Fruit fly (Drosophila melanogaster) whole organism, embryonic: ENCODE data around the gene CG3277.
A peak's percentile ranks its signal among the peaks of the same experiment; 100 is the strongest.

Source experiments
- Abd-B ChIP-seq: fragments of 200-800 bp; sonication (Bioruptor generic); optimal IDR thresholded peaks from 2 replicates; lab custom pipeline; 2018; ENCODE audit warnings: missing biosample characterization, mild to moderate bottlenecking, missing genetic modification characterization, moderate library complexity
- BtbVII ChIP-seq: fragments of 200-800 bp; sonication (Bioruptor generic); optimal IDR thresholded peaks from 3 replicates; lab custom pipeline; 2017; ENCODE audit warnings: missing biosample characterization, mild to moderate bottlenecking, missing genetic modification characterization
- CG10462 ChIP-seq: fragments of 200-800 bp; sonication (Bioruptor generic); optimal IDR thresholded peaks from 2 replicates; lab custom pipeline; 2016; ENCODE audit warnings: missing biosample characterization, missing genetic modification characterization
- CG10654 ChIP-seq: fragments of 200-800 bp; sonication (Bioruptor generic); optimal IDR thresholded peaks from 2 replicates; lab custom pipeline; 2016; ENCODE audit warnings: missing biosample characterization, missing genetic modification characterization
- CG11085 ChIP-seq: fragments of 200-800 bp; sonication (Bioruptor generic); IDR thresholded peaks from 2 replicates; pipeline ENCODE4 v1.3.6; 2022; ENCODE audit warnings: missing biosample characterization, missing genetic modification characterization
- CG11560 ChIP-seq: fragments of 200-800 bp; sonication (Bioruptor generic); IDR thresholded peaks from 3 replicates; pipeline ENCODE4 v1.3.6; 2022; ENCODE audit warnings: missing biosample characterization, missing genetic modification characterization
- CG11695 ChIP-seq: fragments of 200-800 bp; sonication (Bioruptor generic); IDR thresholded peaks from 3 replicates; pipeline ENCODE4 v1.3.6; 2022; ENCODE audit warnings: missing biosample characterization, missing genetic modification characterization
- CG12391 ChIP-seq: fragments of 200-800 bp; sonication (Bioruptor generic); optimal IDR thresholded peaks from 3 replicates; lab custom pipeline; 2018; ENCODE audit warnings: missing biosample characterization, mild to moderate bottlenecking, missing genetic modification characterization, moderate library complexity
- CG13894 ChIP-seq: fragments of 200-800 bp; sonication (Bioruptor generic); optimal IDR thresholded peaks from 3 replicates; lab custom pipeline; 2018; ENCODE audit warnings: missing biosample characterization, mild to moderate bottlenecking, missing genetic modification characterization, moderate library complexity
- CG15514 ChIP-seq: fragments of 200-800 bp; sonication (Bioruptor generic); optimal IDR thresholded peaks from 3 replicates; lab custom pipeline; 2017; ENCODE audit warnings: missing biosample characterization, missing genetic modification characterization, mild to moderate bottlenecking, moderate library complexity, missing genetic modification reagents
- CG18262 ChIP-seq: fragments of 200-800 bp; optimal IDR thresholded peaks from 3 replicates; lab custom pipeline; 2019; ENCODE audit warnings: missing biosample characterization, mild to moderate bottlenecking, missing genetic modification characterization, moderate library complexity
- CG18599 ChIP-seq: fragments of 200-800 bp; sonication (Bioruptor generic); optimal IDR thresholded peaks from 3 replicates; lab custom pipeline; 2017; ENCODE audit warnings: missing biosample characterization, missing genetic modification characterization, mild to moderate bottlenecking, moderate library complexity, missing genetic modification reagents
- CG32532 ChIP-seq: fragments of 200-800 bp; sonication (Bioruptor generic); IDR thresholded peaks from 2 replicates; pipeline ENCODE4 v1.3.6; 2022; ENCODE audit warnings: missing biosample characterization, missing genetic modification characterization
- CG32767 ChIP-seq: fragments of 200-800 bp; sonication (Bioruptor generic); IDR thresholded peaks from 2 replicates; pipeline ENCODE4 v1.3.6; 2022; ENCODE audit warnings: missing biosample characterization, missing genetic modification characterization
- CG34376 ChIP-seq: fragments of 200-800 bp; sonication (Bioruptor generic); optimal IDR thresholded peaks from 2 replicates; lab custom pipeline; 2018; ENCODE audit warnings: missing biosample characterization, mild to moderate bottlenecking, missing genetic modification characterization
- CG4404 ChIP-seq: fragments of 200-800 bp; sonication (Bioruptor generic); IDR thresholded peaks from 2 replicates; pipeline ENCODE4 v1.3.6; 2022; ENCODE audit warnings: missing biosample characterization, missing genetic modification characterization
- CG5953 ChIP-seq: fragments of 200-800 bp; sonication (Bioruptor generic); IDR thresholded peaks from 2 replicates; pipeline ENCODE4 v1.3.6; 2022; ENCODE audit warnings: missing biosample characterization, missing genetic modification characterization
- CG7271 ChIP-seq: fragments of 200-800 bp; sonication (Bioruptor generic); optimal IDR thresholded peaks from 2 replicates; lab custom pipeline; 2018; ENCODE audit warnings: missing biosample characterization, mild to moderate bottlenecking, missing genetic modification characterization, moderate library complexity
- CG7786 ChIP-seq: fragments of 200-800 bp; sonication (Bioruptor generic); optimal IDR thresholded peaks from 2 replicates; lab custom pipeline; 2016; ENCODE audit warnings: missing biosample characterization, missing genetic modification characterization
- CG9437 ChIP-seq: fragments of 200-800 bp; sonication (Bioruptor generic); optimal IDR thresholded peaks from 2 replicates; lab custom pipeline; 2018; ENCODE audit warnings: missing biosample characterization, mild to moderate bottlenecking, missing genetic modification characterization
- CTCF ChIP-seq: fragments of 200-800 bp; sonication (Bioruptor generic); optimal IDR thresholded peaks from 2 replicates; lab custom pipeline; 2017; ENCODE audit warnings: missing biosample characterization, mild to moderate bottlenecking, missing genetic modification characterization, moderate library complexity
- Deaf1 ChIP-seq: fragments of 200-800 bp; optimal IDR thresholded peaks from 3 replicates; lab custom pipeline; 2019; ENCODE audit warnings: missing biosample characterization, mild to moderate bottlenecking, missing genetic modification characterization, moderate library complexity
- Dek ChIP-seq: fragments of 200-800 bp; sonication (Bioruptor generic); optimal IDR thresholded peaks from 3 replicates; lab custom pipeline; 2019; ENCODE audit warnings: missing biosample characterization, mild to moderate bottlenecking, missing genetic modification characterization, moderate library complexity
- Doc3 ChIP-seq: fragments of 200-800 bp; sonication (Bioruptor generic); IDR thresholded peaks from 3 replicates; pipeline ENCODE4 v1.3.6; 2022; ENCODE audit warnings: missing biosample characterization, missing genetic modification characterization; ENCODE audit not compliant: partially characterized antibody
- Hey ChIP-seq: fragments of 200-800 bp; sonication (Bioruptor generic); optimal IDR thresholded peaks from 3 replicates; lab custom pipeline; 2018; ENCODE audit warnings: missing biosample characterization, mild to moderate bottlenecking, missing genetic modification characterization
- Lhr ChIP-seq: fragments of 200-800 bp; sonication (Bioruptor generic); optimal IDR thresholded peaks from 3 replicates; lab custom pipeline; 2017; ENCODE audit warnings: mild to moderate bottlenecking, missing biosample characterization, missing genetic modification reagents, missing genetic modification characterization
- Six4 ChIP-seq: fragments of 200-800 bp; sonication (Bioruptor generic); optimal IDR thresholded peaks from 2 replicates; lab custom pipeline; 2016; ENCODE audit warnings: missing biosample characterization, missing genetic modification characterization
- Xbp1 ChIP-seq: fragments of 200-800 bp; sonication (Bioruptor generic); optimal IDR thresholded peaks from 3 replicates; lab custom pipeline; 2016; ENCODE audit warnings: missing biosample characterization, mild to moderate bottlenecking, missing genetic modification characterization
- corto ChIP-seq: fragments of 200-800 bp; sonication (Bioruptor generic); optimal IDR thresholded peaks from 2 replicates; lab custom pipeline; 2016; ENCODE audit warnings: missing biosample characterization, mild to moderate bottlenecking, missing genetic modification characterization, moderate library complexity
- crp ChIP-seq, 2 experiments: fragments of 200-800 bp; sonication (Bioruptor generic); optimal IDR thresholded peaks; 2 replicates in 1 of 2; 3 replicates in 1 of 2; lab custom pipeline; 2017; ENCODE audit warnings: missing biosample characterization in 2 of 2, missing genetic modification characterization in 2 of 2, mild to moderate bottlenecking in 1 of 2, moderate library complexity in 1 of 2
- cwo ChIP-seq: fragments of 200-800 bp; sonication (Bioruptor generic); optimal IDR thresholded peaks from 3 replicates; lab custom pipeline; 2017; ENCODE audit warnings: missing biosample characterization, missing genetic modification characterization, mild to moderate bottlenecking, moderate library complexity, missing genetic modification reagents
- da ChIP-seq: fragments of 200-800 bp; sonication (Bioruptor generic); optimal IDR thresholded peaks from 2 replicates; lab custom pipeline; 2016; ENCODE audit warnings: missing biosample characterization, missing genetic modification characterization
- exex ChIP-seq: fragments of 200-800 bp; sonication (Bioruptor generic); optimal IDR thresholded peaks from 4 replicates; lab custom pipeline; 2018; ENCODE audit warnings: missing biosample characterization, mild to moderate bottlenecking, missing genetic modification characterization, moderate library complexity
- fru ChIP-seq: fragments of >200 bp; optimal IDR thresholded peaks from 2 replicates; lab custom pipeline; 2017
- grn ChIP-seq: fragments of 200-800 bp; sonication (Bioruptor generic); optimal IDR thresholded peaks from 3 replicates; lab custom pipeline; 2017; ENCODE audit warnings: missing biosample characterization, missing genetic modification characterization
- klu ChIP-seq: fragments of 200-800 bp; sonication (Bioruptor generic); IDR thresholded peaks from 2 replicates; pipeline ENCODE4 v1.3.6; 2022; ENCODE audit warnings: missing biosample characterization, missing genetic modification characterization
- mirr ChIP-seq: fragments of 200-800 bp; sonication (Bioruptor generic); optimal IDR thresholded peaks from 3 replicates; lab custom pipeline; 2018; ENCODE audit warnings: missing biosample characterization, mild to moderate bottlenecking, missing genetic modification characterization
- otp ChIP-seq: fragments of 200-800 bp; sonication (Bioruptor generic); IDR thresholded peaks from 3 replicates; pipeline ENCODE4, ENCODE4 v1.3.6; 2022; ENCODE audit warnings: missing biosample characterization, missing genetic modification characterization
- prd ChIP-seq, 3 experiments: fragments of >200 bp in 2 of 3; fragments of 200-800 bp in 1 of 3; sonication (Bioruptor generic) in 1 of 3; optimal IDR thresholded peaks in 2 of 3; IDR thresholded peaks in 1 of 3; 2 replicates in 2 of 3; 3 replicates in 1 of 3; pipeline versions ENCODE4 v1.3.6 to Lab custom; 2017 to 2022; ENCODE audit warnings: missing biosample characterization in 1 of 3, missing genetic modification characterization in 1 of 3
- repo ChIP-seq: fragments of 200-800 bp; sonication (Bioruptor generic); optimal IDR thresholded peaks from 2 replicates; lab custom pipeline; 2016; ENCODE audit warnings: missing biosample characterization, missing genetic modification characterization
- run ChIP-seq: fragments of 200-800 bp; sonication (Bioruptor generic); optimal IDR thresholded peaks from 3 replicates; lab custom pipeline; 2018; ENCODE audit warnings: missing biosample characterization, mild to moderate bottlenecking, missing genetic modification characterization
- salm ChIP-seq: fragments of 200-800 bp; sonication (Bioruptor generic); optimal IDR thresholded peaks from 2 replicates; lab custom pipeline; 2018; ENCODE audit warnings: missing biosample characterization, mild to moderate bottlenecking, missing genetic modification characterization
- scrt ChIP-seq: fragments of 200-800 bp; sonication (Bioruptor generic); optimal IDR thresholded peaks from 2 replicates; lab custom pipeline; 2018; ENCODE audit warnings: missing biosample characterization, mild to moderate bottlenecking, missing genetic modification characterization, moderate library complexity
- sens ChIP-seq: fragments of 200-800 bp; sonication (Bioruptor generic); peaks from one replicate; lab custom pipeline; 2016; ENCODE audit warnings: missing biosample characterization, missing genetic modification characterization
- sim ChIP-seq: fragments of 200-800 bp; sonication (Bioruptor generic); IDR thresholded peaks from 2 replicates; pipeline ENCODE4 v1.3.6; 2022; ENCODE audit warnings: missing biosample characterization, missing genetic modification characterization
- ssp ChIP-seq: fragments of 200-800 bp; sonication (Bioruptor generic); IDR thresholded peaks from 2 replicates; pipeline ENCODE4 v1.3.6; 2022; ENCODE audit warnings: missing biosample characterization, missing genetic modification characterization
- twi ChIP-seq: fragments of 200-800 bp; optimal IDR thresholded peaks from 2 replicates; lab custom pipeline; 2019; ENCODE audit warnings: missing biosample characterization, mild to moderate bottlenecking, missing genetic modification characterization, moderate library complexity

CG3277 gene

DNA sequence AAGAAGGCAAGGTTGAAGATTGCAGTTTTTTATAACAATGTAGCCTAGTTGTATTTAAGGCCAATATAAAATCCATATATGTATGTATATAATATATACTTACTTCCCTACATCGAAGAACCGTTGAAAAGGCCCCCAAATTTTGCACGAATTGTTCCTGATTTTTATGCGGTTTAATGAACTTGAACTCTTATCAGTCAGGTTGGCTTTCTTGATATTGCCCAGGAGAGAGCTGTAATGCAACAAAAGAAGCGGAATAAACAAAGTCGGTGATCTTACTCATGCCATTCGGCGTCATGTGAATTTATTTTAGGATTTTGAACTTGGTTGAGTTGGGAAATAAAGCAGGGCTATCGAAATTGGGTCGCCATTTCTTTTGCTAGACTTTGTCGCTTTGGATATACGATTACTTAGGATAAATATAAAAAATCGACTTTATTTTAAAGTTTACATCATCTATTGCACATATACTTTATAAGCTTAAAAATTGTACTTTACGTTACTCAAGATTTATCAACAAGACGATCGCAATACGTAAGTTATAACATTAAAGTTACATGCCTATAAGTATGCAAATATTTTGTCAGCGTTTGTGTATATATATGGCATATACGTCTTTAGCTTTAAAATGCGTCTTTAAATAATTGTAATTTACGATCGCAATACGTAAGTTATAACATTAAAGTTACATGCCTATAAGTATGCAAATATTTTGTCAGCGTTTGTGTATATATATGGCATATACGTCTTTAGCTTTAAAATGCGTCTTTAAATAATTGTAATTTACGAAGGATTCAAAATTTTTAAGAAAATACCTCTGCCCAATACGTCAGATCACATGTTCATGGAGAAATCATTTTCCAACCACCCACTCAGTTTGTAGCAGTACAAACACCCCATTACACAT lies 53.1 kb downstream of the CG3277 start, which contains the start of gene CG8838:
CG8838 (plus strand) TSS at position 857 of the 907 bp plus-strand sequence.
- no peak for TF ChIP-seq run
- no peak for TF ChIP-seq CG32532 (GFP tag; lab: Robert Waterston, UW)
- no peak for TF ChIP-seq Dek (tag; lab: Kevin White, UChicago)
- no peak for TF ChIP-seq crp (GFP tag; optimal IDR thresholded peaks at IDR 0.05; lab: Kevin White, UChicago)
- no peak for TF ChIP-seq scrt
- peak; percentile 27 for TF ChIP-seq sens (GFP tag; lab: Kevin White, UChicago)
- TF ChIP-seq CG12391 (tag; lab: Kevin White, UChicago), result no peak
- TF ChIP-seq Doc3 (GFP tag; lab: Robert Waterston, UW), result no peak
- peak; percentile 33 for TF ChIP-seq grn (GFP tag; lab: Kevin White, UChicago)
- no peak for TF ChIP-seq klu (GFP tag; lab: Robert Waterston, UW)
- TF ChIP-seq corto, result peak; percentile 44
- TF ChIP-seq Six4 (GFP tag; lab: Kevin White, UChicago), result no peak
- no peak for TF ChIP-seq CG13894 (tag; lab: Kevin White, UChicago)
- peak; percentile 12 for TF ChIP-seq CTCF
- no peak for TF ChIP-seq Deaf1 (tag; lab: Kevin White, UChicago)
- TF ChIP-seq CG11560 (tag; lab: Robert Waterston, UW), result no peak
- TF ChIP-seq otp (GFP tag; lab: Robert Waterston, UW), result no peak
- TF ChIP-seq CG9437, result peak; percentile 99
- TF ChIP-seq salm (tag; lab: Kevin White, UChicago), result no peak
- TF ChIP-seq CG5953, result no peak
- TF ChIP-seq CG7786 (GFP tag; lab: Kevin White, UChicago), result no peak
- TF ChIP-seq da (GFP tag; lab: Kevin White, UChicago), result no peak
- TF ChIP-seq repo, result no peak
- no peak for TF ChIP-seq CG4404
- no peak for TF ChIP-seq sim (GFP tag; lab: Robert Waterston, UW)
- no peak for TF ChIP-seq Lhr (GFP tag; lab: Kevin White, UChicago)

DNA sequence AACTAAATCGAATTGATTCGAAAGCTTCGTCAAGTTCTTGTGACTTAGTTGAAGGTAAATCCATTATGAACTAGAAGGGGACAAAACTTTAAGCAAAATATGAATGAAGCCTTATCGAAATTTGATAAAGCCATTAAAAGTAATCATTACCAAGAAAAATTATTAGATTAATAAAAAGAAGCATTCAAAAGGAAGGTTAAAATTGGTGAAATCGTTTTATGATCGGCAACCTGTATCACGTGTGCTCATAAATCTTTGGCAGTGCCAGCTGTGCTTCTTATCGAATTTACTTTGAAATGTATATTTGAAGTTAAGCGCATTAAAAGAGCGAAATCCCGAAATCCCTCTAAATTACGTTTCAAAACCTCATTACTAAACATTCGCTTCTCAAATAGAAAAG lies 57.9 kb downstream of the CG3277 start:
- TF ChIP-seq twi (tag; lab: Kevin White, UChicago) (no peak), CG7786 (GFP tag; lab: Kevin White, UChicago) (no peak), exex (peak; percentile 81), Xbp1 (GFP tag; lab: Kevin White, UChicago) (no peak), fru (lab: Kevin White, UChicago) (no peak), cwo (peak; percentile 41), CG15514 (GFP tag; lab: Kevin White, UChicago) (no peak), prd (optimal IDR thresholded peaks at IDR 0.05; lab: Kevin White, UChicago) (no peak), prd (GFP tag; IDR thresholded peaks at IDR 0.05; lab: Robert Waterston, UW) (no peak), CG34376 (GFP tag; lab: Kevin White, UChicago) (peak; percentile 49), ssp (GFP tag; lab: Robert Waterston, UW) (no peak)

DNA sequence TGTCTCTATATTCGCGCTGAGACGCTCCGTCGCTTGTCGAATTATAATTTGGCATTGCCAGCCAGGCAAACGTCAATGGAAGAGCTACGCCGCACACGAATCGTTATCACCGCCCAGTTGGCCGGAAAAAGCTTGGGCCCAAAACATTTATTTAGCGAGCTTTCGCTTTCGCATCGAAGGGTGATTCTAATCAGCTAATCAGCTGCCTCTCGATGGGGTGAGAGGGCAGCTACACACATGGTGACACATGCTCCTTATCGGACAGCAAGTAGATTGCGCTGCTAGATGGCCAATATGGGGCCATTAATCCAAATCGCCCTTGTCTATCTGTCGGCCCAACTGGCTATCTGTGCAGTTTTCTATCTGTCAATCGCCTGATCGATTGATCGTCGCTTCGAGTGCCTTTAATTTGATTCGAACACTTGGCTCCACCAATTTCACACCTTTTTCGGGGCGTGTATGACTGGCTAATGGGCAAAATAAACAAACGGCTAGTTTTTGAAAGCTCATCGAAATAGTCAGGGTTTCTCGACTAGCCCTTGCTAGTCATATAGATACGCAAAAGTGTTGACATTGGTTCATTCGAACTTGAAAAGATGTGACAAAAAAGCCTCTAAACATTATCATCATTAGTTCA lies 62.3 kb downstream of the CG3277 start:
- TF ChIP-seq BtbVII (GFP tag; lab: Kevin White, UChicago), result no peak
- TF ChIP-seq CG11695 (GFP tag; lab: Robert Waterston, UW), result no peak
- peak; percentile 31 for TF ChIP-seq CG18599
- peak; percentile 89 for TF ChIP-seq Hey (tag; lab: Kevin White, UChicago)
- TF ChIP-seq CG9437, result no peak
- TF ChIP-seq CG4404, result no peak
- TF ChIP-seq CG32767 (GFP tag; lab: Robert Waterston, UW), result no peak
- no peak for TF ChIP-seq CG7271
- TF ChIP-seq CG10654 (GFP tag; lab: Kevin White, UChicago), result no peak
- no peak for TF ChIP-seq CG18262 (tag; lab: Kevin White, UChicago)
- peak; percentile 86 for TF ChIP-seq mirr (GFP tag; lab: Kevin White, UChicago)
- TF ChIP-seq twi (tag; lab: Kevin White, UChicago), result no peak
- no peak for TF ChIP-seq CG10462 (GFP tag; lab: Kevin White, UChicago)
- no peak for TF ChIP-seq CG11085 (GFP tag; lab: Robert Waterston, UW)
- TF ChIP-seq CG34376 (GFP tag; lab: Kevin White, UChicago), result peak; percentile 86
- no peak for TF ChIP-seq Abd-B (GFP tag; lab: Kevin White, UChicago)
